Fruit fly (Drosophila melanogaster) whole organism, prepupa: Measurements from ENCODE around the gene Lcp65Ag3.

Experiments used
- Hr39 ChIP-seq: fragments of 200-800 bp; sonication (Bioruptor generic); optimal IDR thresholded peaks from 2 replicates; lab custom pipeline; 2016; ENCODE audit warnings: missing biosample characterization, missing genetic modification characterization
- achi ChIP-seq: fragments of 200-800 bp; sonication (Bioruptor generic); optimal IDR thresholded peaks from 3 replicates; lab custom pipeline; 2016; ENCODE audit warnings: missing biosample characterization, missing genetic modification characterization

Lcp65Ag3 gene

dm6 chr3L:6082561-6082960 lies 48.2 kb downstream of the Lcp65Ag3 start, which contains the start of gene CG13293:
Gene CG13293, plus strand, starts transcription at chr3L:6082883.
- peak; percentile 88 for TF ChIP-seq achi (GFP tag; lab: Kevin White, UChicago)
- no peak for TF ChIP-seq Hr39 (GFP tag; lab: Kevin White, UChicago)
